Worm (Caenorhabditis elegans): ENCODE results near the gene acl-14.

Gene acl-14

ce11 chrV:9326903-9327302 lies 6.5 kb downstream of the acl-14 start:
- TF ChIP-seq B0310.2 (tag; optimal IDR thresholded peaks at IDR 0.05), result no peak
- TF ChIP-seq F13C5.2 (tag; optimal IDR thresholded peaks at IDR 0.05), result no peak
- TF ChIP-seq ceh-36 (tag; optimal IDR thresholded peaks at IDR 0.05), result no peak
- no peak for TF ChIP-seq scrt-1 (GFP tag; IDR thresholded peaks at IDR 0.05)
- TF ChIP-seq ceh-13 (GFP tag; optimal IDR thresholded peaks at IDR 0.05), result no peak
- TF ChIP-seq tra-4 (tag; optimal IDR thresholded peaks at IDR 0.05), result no peak
- TF ChIP-seq pes-1 (GFP tag; IDR thresholded peaks at IDR 0.05), result no peak
- TF ChIP-seq sea-1 (GFP tag; conservative IDR thresholded peaks at IDR 0.05), result no peak
- no peak for TF ChIP-seq hmg-4 (GFP tag; optimal IDR thresholded peaks at IDR 0.05)
- no peak for TF ChIP-seq hmbx-1 (tag; optimal IDR thresholded peaks at IDR 0.05)
- TF ChIP-seq tbx-11 (GFP tag; IDR thresholded peaks at IDR 0.05), result no peak
- no peak for TF ChIP-seq flt-1 (GFP tag; IDR thresholded peaks at IDR 0.05)
- no peak for TF ChIP-seq tbx-37 (GFP tag; conservative IDR thresholded peaks at IDR 0.05)
- TF ChIP-seq hnd-1 (tag; optimal IDR thresholded peaks at IDR 0.05), result no peak
- TF ChIP-seq ama-1 (optimal IDR thresholded peaks at IDR 0.05), result no peak
- no peak for TF ChIP-seq aly-1 (tag; optimal IDR thresholded peaks at IDR 0.05)
- TF ChIP-seq ets-7 (tag; optimal IDR thresholded peaks at IDR 0.05), result no peak

- TF ChIP-seq flt-1 (GFP tag; IDR thresholded peaks at IDR 0.05), result no peak
- no peak for TF ChIP-seq tbx-11 (GFP tag; IDR thresholded peaks at IDR 0.05)
- no peak for TF ChIP-seq pes-1 (GFP tag; IDR thresholded peaks at IDR 0.05)
- TF ChIP-seq tbx-37 (GFP tag; conservative IDR thresholded peaks at IDR 0.05), result no peak
- TF ChIP-seq ceh-36 (tag; optimal IDR thresholded peaks at IDR 0.05), result no peak
- no peak for TF ChIP-seq hmg-4 (GFP tag; optimal IDR thresholded peaks at IDR 0.05)
- TF ChIP-seq hmbx-1 (tag; optimal IDR thresholded peaks at IDR 0.05), result no peak
- TF ChIP-seq F13C5.2 (tag; optimal IDR thresholded peaks at IDR 0.05), result no peak
- no peak for TF ChIP-seq ama-1 (optimal IDR thresholded peaks at IDR 0.05)
Observed at ce11 chrV:9324167-9324566, 9.3 kb downstream of the acl-14 start.

- TF ChIP-seq ceh-13 (GFP tag; optimal IDR thresholded peaks at IDR 0.05) (no peak), tbx-11 (GFP tag; IDR thresholded peaks at IDR 0.05) (no peak), flt-1 (GFP tag; IDR thresholded peaks at IDR 0.05) (no peak), F13C5.2 (tag; optimal IDR thresholded peaks at IDR 0.05) (no peak), tra-4 (tag; optimal IDR thresholded peaks at IDR 0.05) (no peak), hnd-1 (tag; optimal IDR thresholded peaks at IDR 0.05) (no peak), hmbx-1 (tag; optimal IDR thresholded peaks at IDR 0.05) (no peak), tbx-37 (GFP tag; conservative IDR thresholded peaks at IDR 0.05) (no peak), ets-7 (tag; optimal IDR thresholded peaks at IDR 0.05) (no peak), pes-1 (GFP tag; IDR thresholded peaks at IDR 0.05) (no peak)
Observed at ce11 chrV:9322886-9323285, 10.5 kb downstream of the acl-14 start, which contains the start of gene tag-153. Gene tag-153, plus strand, starts transcription at chrV:9323085.

ce11 chrV:9321185-9321584 lies 12.2 kb downstream of the acl-14 start, which contains the start of gene F44A2.7:
Gene F44A2.7, plus strand, starts transcription at chrV:9321485.
- TF ChIP-seq ama-1 (optimal IDR thresholded peaks at IDR 0.05), result no peak
- TF ChIP-seq ets-7 (tag; optimal IDR thresholded peaks at IDR 0.05), result no peak
- TF ChIP-seq tbx-11 (GFP tag; IDR thresholded peaks at IDR 0.05), result no peak
- TF ChIP-seq sea-1 (GFP tag; conservative IDR thresholded peaks at IDR 0.05), result no peak
- TF ChIP-seq hmg-4 (GFP tag; optimal IDR thresholded peaks at IDR 0.05), result no peak

- TF ChIP-seq tbx-11 (GFP tag; IDR thresholded peaks at IDR 0.05) (peak; percentile 49; the same call in 1 of the 2 replicates), F13C5.2 (tag; optimal IDR thresholded peaks at IDR 0.05) (no peak), scrt-1 (GFP tag; IDR thresholded peaks at IDR 0.05) (no peak), hmbx-1 (tag; optimal IDR thresholded peaks at IDR 0.05) (no peak), sea-1 (GFP tag; conservative IDR thresholded peaks at IDR 0.05) (no peak), ama-1 (optimal IDR thresholded peaks at IDR 0.05) (no peak), pes-1 (GFP tag; IDR thresholded peaks at IDR 0.05) (peak; percentile 68), ceh-13 (GFP tag; optimal IDR thresholded peaks at IDR 0.05) (no peak), flt-1 (GFP tag; IDR thresholded peaks at IDR 0.05) (0 out of 2 replicates have a peak, but pooled peaks have one; percentile 18)
Observed at ce11 chrV:9318046-9318445, 15.4 kb downstream of the acl-14 start, which contains the start of gene kvs-3. Gene kvs-3, plus strand, starts transcription at chrV:9318311.

ce11 chrV:9316970-9317369 lies 16.5 kb downstream of the acl-14 start:
- TF ChIP-seq scrt-1 (GFP tag; IDR thresholded peaks at IDR 0.05) (no peak), flt-1 (GFP tag; IDR thresholded peaks at IDR 0.05) (no peak), tbx-11 (GFP tag; IDR thresholded peaks at IDR 0.05) (no peak), ets-7 (tag; optimal IDR thresholded peaks at IDR 0.05) (no peak), ceh-13 (GFP tag; optimal IDR thresholded peaks at IDR 0.05) (no peak), pes-1 (GFP tag; IDR thresholded peaks at IDR 0.05) (no peak), ama-1 (optimal IDR thresholded peaks at IDR 0.05) (no peak), tbx-37 (GFP tag; conservative IDR thresholded peaks at IDR 0.05) (no peak), F13C5.2 (tag; optimal IDR thresholded peaks at IDR 0.05) (no peak), hmbx-1 (tag; optimal IDR thresholded peaks at IDR 0.05) (no peak), tra-4 (tag; optimal IDR thresholded peaks at IDR 0.05) (no peak), B0310.2 (tag; optimal IDR thresholded peaks at IDR 0.05) (no peak), ceh-36 (tag; optimal IDR thresholded peaks at IDR 0.05) (no peak), aly-1 (tag; optimal IDR thresholded peaks at IDR 0.05) (no peak), hmg-4 (GFP tag; optimal IDR thresholded peaks at IDR 0.05) (no peak), hnd-1 (tag; optimal IDR thresholded peaks at IDR 0.05) (no peak), sea-1 (GFP tag; conservative IDR thresholded peaks at IDR 0.05) (no peak)

ce11 chrV:9314408-9314807 lies 19.0 kb downstream of the acl-14 start:
- TF ChIP-seq flt-1 (GFP tag; IDR thresholded peaks at IDR 0.05), result no peak
- no peak for TF ChIP-seq hmg-4 (GFP tag; optimal IDR thresholded peaks at IDR 0.05)
- no peak for TF ChIP-seq tra-4 (tag; optimal IDR thresholded peaks at IDR 0.05)
- TF ChIP-seq tbx-37 (GFP tag; conservative IDR thresholded peaks at IDR 0.05), result no peak
- TF ChIP-seq hmbx-1 (tag; optimal IDR thresholded peaks at IDR 0.05), result no peak
- no peak for TF ChIP-seq F13C5.2 (tag; optimal IDR thresholded peaks at IDR 0.05)
- TF ChIP-seq ets-7 (tag; optimal IDR thresholded peaks at IDR 0.05), result no peak
- TF ChIP-seq hnd-1 (tag; optimal IDR thresholded peaks at IDR 0.05), result no peak
- TF ChIP-seq tbx-11 (GFP tag; IDR thresholded peaks at IDR 0.05), result no peak
- TF ChIP-seq scrt-1 (GFP tag; IDR thresholded peaks at IDR 0.05), result no peak
- TF ChIP-seq pes-1 (GFP tag; IDR thresholded peaks at IDR 0.05), result no peak

ce11 chrV:9312377-9312776 lies 21.1 kb downstream of the acl-14 start:
- TF ChIP-seq ama-1 (optimal IDR thresholded peaks at IDR 0.05) (no peak), ceh-13 (GFP tag; optimal IDR thresholded peaks at IDR 0.05) (no peak), hmbx-1 (tag; optimal IDR thresholded peaks at IDR 0.05) (no peak), tra-4 (tag; optimal IDR thresholded peaks at IDR 0.05) (no peak), scrt-1 (GFP tag; IDR thresholded peaks at IDR 0.05) (no peak), tbx-37 (GFP tag; conservative IDR thresholded peaks at IDR 0.05) (no peak), hmg-4 (GFP tag; optimal IDR thresholded peaks at IDR 0.05) (no peak), ceh-36 (tag; optimal IDR thresholded peaks at IDR 0.05) (no peak), aly-1 (tag; optimal IDR thresholded peaks at IDR 0.05) (no peak), tbx-11 (GFP tag; IDR thresholded peaks at IDR 0.05) (no peak), hnd-1 (tag; optimal IDR thresholded peaks at IDR 0.05) (no peak), B0310.2 (tag; optimal IDR thresholded peaks at IDR 0.05) (no peak), pes-1 (GFP tag; IDR thresholded peaks at IDR 0.05) (no peak)

All from whole organism, early embryonic.